Worm (Caenorhabditis elegans) whole organism, L1 larva: ENCODE data around the gene srx-21.

Source experiments
- C34B4.2 ChIP-seq: sonication (generic microtip); optimal IDR thresholded peaks from 2 replicates; lab custom pipeline; 2017; ENCODE audit warnings: mild to moderate bottlenecking, missing genetic modification characterization, missing compliant biosample characterization
- Y116A8C.19 ChIP-seq: sonication (generic microtip); optimal IDR thresholded peaks from 2 replicates; lab custom pipeline; 2016; ENCODE audit warnings: missing compliant biosample characterization, missing genetic modification characterization, borderline replicate concordance
- aha-1 ChIP-seq: fragments of 150-350 bp; optimal IDR thresholded peaks from 2 replicates; lab custom pipeline; 2014; ENCODE audit warnings: missing biosample characterization, missing genetic modification characterization
- alr-1 ChIP-seq: fragments of 200-800 bp; sonication (Bioruptor generic); optimal IDR thresholded peaks from 2 replicates; lab custom pipeline; 2018; ENCODE audit warnings: borderline replicate concordance, mild to moderate bottlenecking, missing genetic modification characterization, missing compliant biosample characterization
- aly-2 ChIP-seq: fragments of 150-350 bp; optimal IDR thresholded peaks from 2 replicates; lab custom pipeline; 2014; ENCODE audit warnings: missing biosample characterization, missing genetic modification characterization
- ama-1 ChIP-seq: fragments of 150-350 bp; optimal IDR thresholded peaks from 2 replicates; lab custom pipeline; 2014
- blmp-1 ChIP-seq: fragments of 150-350 bp; optimal IDR thresholded peaks from 2 replicates; lab custom pipeline; 2014; ENCODE audit warnings: missing biosample characterization, missing genetic modification characterization
- ceh-8 ChIP-seq: fragments of 200-800 bp; sonication (Bioruptor generic); optimal IDR thresholded peaks from 2 replicates; lab custom pipeline; 2018; ENCODE audit warnings: mild to moderate bottlenecking, missing genetic modification characterization, moderate library complexity, missing compliant biosample characterization
- ceh-82 ChIP-seq, 3 experiments: fragments of 150-350 bp in 1 of 3; sonication (generic microtip) in 2 of 3; optimal IDR thresholded peaks; 2 replicates each; lab custom pipeline; 2014 to 2017; ENCODE audit warnings: missing biosample characterization in 3 of 3, missing genetic modification characterization in 3 of 3
- ces-1 ChIP-seq: fragments of 150-350 bp; optimal IDR thresholded peaks from 2 replicates; lab custom pipeline; 2014; ENCODE audit warnings: missing biosample characterization, missing genetic modification reagents, missing genetic modification characterization
- dsc-1 ChIP-seq: sonication (generic microtip); optimal IDR thresholded peaks from 2 replicates; lab custom pipeline; 2016; ENCODE audit warnings: mild to moderate bottlenecking, missing genetic modification characterization, missing compliant biosample characterization
- efl-1 ChIP-seq, 4 experiments: fragments of 150-350 bp; optimal IDR thresholded peaks in 3 of 4; peaks in 1 of 4; 1 replicate in 1 of 4; 2 replicates in 3 of 4; lab custom pipeline; 2014; ENCODE audit warnings: missing biosample characterization in 2 of 4, missing genetic modification characterization in 2 of 4, missing genetic modification reagents in 2 of 4
- efl-3 ChIP-seq: fragments of 200-800 bp; sonication (Bioruptor generic); optimal IDR thresholded peaks from 2 replicates; lab custom pipeline; 2018; ENCODE audit warnings: mild to moderate bottlenecking, missing genetic modification characterization, missing compliant biosample characterization
- egl-27 ChIP-seq, 2 experiments: fragments of 150-350 bp in 1 of 2; sonication (generic microtip); optimal IDR thresholded peaks; 3 replicates each; lab custom pipeline; 2017 to 2018; ENCODE audit warnings: missing biosample characterization in 2 of 2, missing genetic modification characterization in 2 of 2, missing genetic modification reagents in 2 of 2
- elt-3 ChIP-seq, 6 experiments: fragments of 150-350 bp in 1 of 6; sonication (generic microtip); optimal IDR thresholded peaks; 2 replicates each; lab custom pipeline; 2017 to 2018; ENCODE audit warnings: missing biosample characterization in 6 of 6, missing genetic modification characterization in 6 of 6, inconsistent platforms in 1 of 6
- ets-5 ChIP-seq: fragments of 200-800 bp; sonication (Bioruptor generic); IDR thresholded peaks from 2 replicates; pipeline ENCODE4 v1.3.6; 2022; ENCODE audit warnings: missing genetic modification characterization, missing compliant biosample characterization
- fos-1 ChIP-seq: fragments of 150-350 bp; optimal IDR thresholded peaks from 2 replicates; lab custom pipeline; 2014; ENCODE audit warnings: missing biosample characterization, missing genetic modification characterization
- grh-1 ChIP-seq: fragments of 200-800 bp; sonication (Bioruptor generic); IDR thresholded peaks from 2 replicates; pipeline ENCODE4 v1.3.6; 2022; ENCODE audit warnings: missing genetic modification reagents, missing genetic modification characterization, missing compliant biosample characterization
- hlh-17 ChIP-seq: fragments of 200-800 bp; sonication (Bioruptor generic); optimal IDR thresholded peaks from 2 replicates; lab custom pipeline; 2018; ENCODE audit warnings: missing genetic modification characterization, mild to moderate bottlenecking, missing compliant biosample characterization, moderate library complexity, borderline replicate concordance
- hlh-4 ChIP-seq: sonication (generic microtip); optimal IDR thresholded peaks from 2 replicates; lab custom pipeline; 2016; ENCODE audit warnings: mild to moderate bottlenecking, missing genetic modification characterization, missing compliant biosample characterization
- irx-1 ChIP-seq: sonication (generic microtip); optimal IDR thresholded peaks from 2 replicates; lab custom pipeline; 2016; ENCODE audit warnings: missing genetic modification characterization, missing compliant biosample characterization
- lin-13 ChIP-seq: fragments of 150-350 bp; optimal IDR thresholded peaks from 2 replicates; lab custom pipeline; 2014; ENCODE audit warnings: missing biosample characterization, missing genetic modification reagents, missing genetic modification characterization
- lin-35 ChIP-seq, 2 experiments: fragments of 150-350 bp; optimal IDR thresholded peaks; 2 replicates each; lab custom pipeline; 2014; ENCODE audit warnings: missing biosample characterization in 2 of 2, missing genetic modification characterization in 2 of 2, missing genetic modification reagents in 2 of 2
- lin-39 ChIP-seq: fragments of 150-350 bp; optimal IDR thresholded peaks from 2 replicates; lab custom pipeline; 2014; ENCODE audit warnings: missing biosample characterization, missing genetic modification reagents, missing genetic modification characterization
- lir-3 ChIP-seq: sonication (generic microtip); optimal IDR thresholded peaks from 2 replicates; lab custom pipeline; 2016; ENCODE audit warnings: mild to moderate bottlenecking, missing genetic modification characterization, moderate library complexity, missing compliant biosample characterization; ENCODE audit not compliant: poor library complexity
- mdl-1 ChIP-seq, 2 experiments: fragments of 150-350 bp; optimal IDR thresholded peaks; 2 replicates each; lab custom pipeline; 2014 to 2017; ENCODE audit warnings: missing biosample characterization in 2 of 2, missing genetic modification characterization in 2 of 2, inconsistent platforms in 1 of 2
- mep-1 ChIP-seq: fragments of 150-350 bp; optimal IDR thresholded peaks from 2 replicates; lab custom pipeline; 2014; ENCODE audit warnings: missing biosample characterization, missing genetic modification characterization
- nhr-12 ChIP-seq: sonication (generic microtip); optimal IDR thresholded peaks from 2 replicates; lab custom pipeline; 2017; ENCODE audit warnings: missing biosample characterization, missing genetic modification characterization
- nhr-77 ChIP-seq: fragments of 150-350 bp; optimal IDR thresholded peaks from 2 replicates; lab custom pipeline; 2014; ENCODE audit warnings: missing biosample characterization, missing genetic modification characterization
- nhr-85 ChIP-seq: sonication (generic microtip); peaks from one replicate; lab custom pipeline; 2016; ENCODE audit warnings: missing genetic modification characterization, inconsistent platforms, missing compliant biosample characterization
- nhr-90 ChIP-seq: sonication (generic microtip); optimal IDR thresholded peaks from 2 replicates; lab custom pipeline; 2016; ENCODE audit warnings: mild to moderate bottlenecking, missing genetic modification characterization, missing compliant biosample characterization; ENCODE audit not compliant: poor library complexity
- pag-3 ChIP-seq: sonication (generic microtip); optimal IDR thresholded peaks from 2 replicates; lab custom pipeline; 2017; ENCODE audit warnings: missing genetic modification characterization, mild to moderate bottlenecking, missing compliant biosample characterization, antibody characterized with exemption, borderline replicate concordance; ENCODE audit not compliant: insufficient read depth
- pax-3 ChIP-seq: fragments of 200-800 bp; sonication (Bioruptor generic); optimal IDR thresholded peaks from 2 replicates; lab custom pipeline; 2018; ENCODE audit warnings: mild to moderate bottlenecking, missing genetic modification characterization, moderate library complexity, missing compliant biosample characterization
- rnt-1 ChIP-seq: sonication (generic microtip); optimal IDR thresholded peaks from 2 replicates; lab custom pipeline; 2016; ENCODE audit warnings: mild to moderate bottlenecking, missing genetic modification characterization, moderate library complexity, missing compliant biosample characterization
- skn-1 ChIP-seq: fragments of 150-350 bp; optimal IDR thresholded peaks from 2 replicates; lab custom pipeline; 2014; ENCODE audit warnings: missing biosample characterization, missing genetic modification characterization
- snu-23 ChIP-seq: sonication (generic microtip); optimal IDR thresholded peaks from 2 replicates; lab custom pipeline; 2016; ENCODE audit warnings: missing genetic modification characterization, missing compliant biosample characterization
- sox-4 ChIP-seq: sonication (generic microtip); optimal IDR thresholded peaks from 2 replicates; lab custom pipeline; 2016; ENCODE audit warnings: missing genetic modification characterization, missing compliant biosample characterization
- sptf-1 ChIP-seq: fragments of 150-350 bp; optimal IDR thresholded peaks from 2 replicates; lab custom pipeline; 2014; ENCODE audit warnings: missing biosample characterization, missing genetic modification characterization
- sup-37 ChIP-seq: fragments of 200-800 bp; sonication (Bioruptor generic); optimal IDR thresholded peaks from 2 replicates; lab custom pipeline; 2018; ENCODE audit warnings: mild to moderate bottlenecking, missing genetic modification characterization, missing compliant biosample characterization
- tbx-2 ChIP-seq: sonication (generic microtip); optimal IDR thresholded peaks from 2 replicates; lab custom pipeline; 2016; ENCODE audit warnings: missing genetic modification characterization, missing compliant biosample characterization
- unc-130 ChIP-seq: fragments of 150-350 bp; optimal IDR thresholded peaks from 2 replicates; lab custom pipeline; 2017; ENCODE audit warnings: missing biosample characterization, missing genetic modification characterization, inconsistent platforms
- unc-30 ChIP-seq: sonication (generic microtip); optimal IDR thresholded peaks from 2 replicates; lab custom pipeline; 2017; ENCODE audit warnings: missing biosample characterization, missing genetic modification characterization
- vab-15 ChIP-seq: sonication (generic microtip); optimal IDR thresholded peaks from 2 replicates; lab custom pipeline; 2017; ENCODE audit warnings: missing genotype, mild to moderate bottlenecking, missing genetic modification characterization, missing compliant biosample characterization
- xbp-1 ChIP-seq: sonication (generic microtip); optimal IDR thresholded peaks from 2 replicates; lab custom pipeline; 2016; ENCODE audit warnings: missing genetic modification characterization, missing compliant biosample characterization
- ztf-4 ChIP-seq: fragments of 150-350 bp; optimal IDR thresholded peaks from 2 replicates; lab custom pipeline; 2014; ENCODE audit warnings: missing biosample characterization, missing genetic modification characterization

srx-21 gene

ce11 chrV:725807-726572 is 49.2 kb downstream of the srx-21 start:
- TF ChIP-seq ceh-82 (tag; optimal IDR thresholded peaks at IDR 0.05; lab: Kevin White, UChicago) (no peak), vab-15 (tag; lab: Kevin White, UChicago) (no peak), blmp-1 (tag; lab: Kevin White, UChicago) (no peak), dsc-1 (tag; lab: Kevin White, UChicago) (no peak), aly-2 (tag; lab: Kevin White, UChicago) (peak; percentile 1), sox-4 (tag; lab: Kevin White, UChicago) (no peak), Y116A8C.19 (tag; lab: Kevin White, UChicago) (no peak), pag-3 (no peak), egl-27 (tag; optimal IDR thresholded peaks at IDR 0.05; lab: Kevin White, UChicago) (no peak), elt-3 (tag; optimal IDR thresholded peaks at IDR 0.05; lab: Kevin White, UChicago) (peak in 1 of 6 experiments; percentile 38), ama-1 (peak; percentile 66), lir-3 (tag; lab: Kevin White, UChicago) (peak; percentile 7), efl-1 (optimal IDR thresholded peaks at IDR 0.05; lab: Kevin White, UChicago) (no peak), efl-1 (GFP tag; optimal IDR thresholded peaks at IDR 0.05 in 1 of 2; lab: Kevin White, UChicago) (peak in 1 of 2 experiments; percentile 82), pax-3 (tag; lab: Kevin White, UChicago) (no peak), lin-35 (GFP tag; optimal IDR thresholded peaks at IDR 0.05; lab: Kevin White, UChicago) (peak in 1 of 2 experiments; percentile 58), unc-130 (no peak)

ce11 chrV:726573-727483 is 50.0 kb downstream of the srx-21 start:
- TF ChIP-seq ceh-8 (GFP tag; lab: Kevin White, UChicago) (no peak), ceh-82 (tag; optimal IDR thresholded peaks at IDR 0.05; lab: Kevin White, UChicago) (no peak), C34B4.2 (tag; lab: Kevin White, UChicago) (no peak), unc-130 (peak; percentile 10), nhr-77 (tag; lab: Kevin White, UChicago) (no peak), skn-1 (tag; lab: Kevin White, UChicago) (no peak), ets-5 (GFP tag; lab: Robert Waterston, UW) (no peak), nhr-12 (tag; lab: Kevin White, UChicago) (no peak), hlh-17 (no peak), aha-1 (tag; lab: Kevin White, UChicago) (no peak), sox-4 (tag; lab: Kevin White, UChicago) (no peak), sptf-1 (tag; lab: Kevin White, UChicago) (no peak), ztf-4 (tag; lab: Kevin White, UChicago) (peak; percentile 21), mep-1 (tag; lab: Kevin White, UChicago) (no peak), blmp-1 (tag; lab: Kevin White, UChicago) (no peak), lin-39 (no peak), nhr-90 (tag; lab: Kevin White, UChicago) (peak; percentile 17), rnt-1 (tag; lab: Kevin White, UChicago) (peak; percentile 64), elt-3 (tag; optimal IDR thresholded peaks at IDR 0.05; lab: Kevin White, UChicago) (peak in 4 of 6 experiments; percentile 14 to 71 (median 27)), fos-1 (tag; lab: Kevin White, UChicago) (no peak), grh-1 (GFP tag; lab: Robert Waterston, UW) (no peak), hlh-4 (no peak), xbp-1 (tag; lab: Kevin White, UChicago) (no peak), nhr-85 (tag; lab: Kevin White, UChicago) (peak; percentile 48), lin-13 (GFP tag; lab: Kevin White, UChicago) (no peak), ces-1 (GFP tag; lab: Kevin White, UChicago) (no peak), snu-23 (GFP tag; lab: Kevin White, UChicago) (peak; percentile 22), mdl-1 (tag; optimal IDR thresholded peaks at IDR 0.05; lab: Kevin White, UChicago) (no peak), sup-37 (no peak), efl-3 (GFP tag; lab: Kevin White, UChicago) (no peak), egl-27 (tag; optimal IDR thresholded peaks at IDR 0.05; lab: Kevin White, UChicago) (no peak), alr-1 (no peak), lir-3 (tag; lab: Kevin White, UChicago) (no peak), irx-1 (tag; lab: Kevin White, UChicago) (peak; percentile 2), lin-35 (GFP tag; optimal IDR thresholded peaks at IDR 0.05; lab: Kevin White, UChicago) (no peak), unc-30 (no peak), tbx-2 (tag; lab: Kevin White, UChicago) (no peak)
